Fruit fly (Drosophila melanogaster) whole organism, prepupa: Measurements from ENCODE around the gene btl.
A peak's percentile ranks its signal among the peaks of the same experiment; 100 is the strongest.

ENCODE experiments used
- CG10631 ChIP-seq: fragments of 200-800 bp; sonication (Bioruptor generic); optimal IDR thresholded peaks from 2 replicates; lab custom pipeline; 2016; ENCODE audit warnings: missing biosample characterization, missing genetic modification characterization
- CG10669 ChIP-seq: fragments of 200-800 bp; sonication (Bioruptor generic); optimal IDR thresholded peaks from 3 replicates; lab custom pipeline; 2018; ENCODE audit warnings: missing biosample characterization, mild to moderate bottlenecking, missing genetic modification characterization, moderate library complexity
- CG11294 ChIP-seq: fragments of 200-800 bp; sonication (Bioruptor generic); IDR thresholded peaks from 2 replicates; pipeline ENCODE4 v1.3.6; 2022; ENCODE audit warnings: missing biosample characterization, missing genetic modification characterization
- CG15336 ChIP-seq: fragments of 200-800 bp; sonication (Bioruptor generic); IDR thresholded peaks from 2 replicates; pipeline ENCODE4 v1.3.6; 2022; ENCODE audit warnings: missing biosample characterization, missing genetic modification characterization
- CG1621 ChIP-seq: fragments of 200-800 bp; sonication (Bioruptor generic); optimal IDR thresholded peaks from 3 replicates; lab custom pipeline; 2018; ENCODE audit warnings: missing biosample characterization, mild to moderate bottlenecking, missing genetic modification characterization
- CG16779 ChIP-seq: fragments of 200-800 bp; sonication (Bioruptor generic); optimal IDR thresholded peaks from 3 replicates; lab custom pipeline; 2017; ENCODE audit warnings: missing biosample characterization, mild to moderate bottlenecking, missing genetic modification characterization
- CG31627 ChIP-seq: fragments of 200-800 bp; sonication (Bioruptor generic); optimal IDR thresholded peaks from 3 replicates; lab custom pipeline; 2016; ENCODE audit warnings: missing biosample characterization, missing genetic modification characterization
- CG32006 ChIP-seq: fragments of 200-800 bp; sonication (Bioruptor generic); optimal IDR thresholded peaks from 3 replicates; lab custom pipeline; 2017; ENCODE audit warnings: missing biosample characterization, mild to moderate bottlenecking, missing genetic modification characterization
- CG3919 ChIP-seq: fragments of 200-800 bp; sonication (Bioruptor generic); optimal IDR thresholded peaks from 3 replicates; lab custom pipeline; 2016; ENCODE audit warnings: missing biosample characterization, missing genetic modification characterization
- CG4318 ChIP-seq: fragments of 200-800 bp; sonication (Bioruptor generic); optimal IDR thresholded peaks from 3 replicates; lab custom pipeline; 2017; ENCODE audit warnings: missing biosample characterization, mild to moderate bottlenecking, missing genetic modification characterization
- CG6163 ChIP-seq: fragments of 200-800 bp; sonication (Bioruptor generic); IDR thresholded peaks from 3 replicates; pipeline ENCODE4 v1.3.6; 2022; ENCODE audit warnings: missing biosample characterization, missing genetic modification characterization
- CG6276 ChIP-seq: fragments of 200-800 bp; sonication (Bioruptor generic); optimal IDR thresholded peaks from 2 replicates; lab custom pipeline; 2017; ENCODE audit warnings: missing biosample characterization, mild to moderate bottlenecking, missing genetic modification characterization
- CG6792 ChIP-seq: fragments of 200-800 bp; sonication (Bioruptor generic); optimal IDR thresholded peaks from 3 replicates; lab custom pipeline; 2016; ENCODE audit warnings: missing biosample characterization, missing genetic modification characterization
- CG6854 ChIP-seq: fragments of 200-800 bp; sonication (Bioruptor generic); optimal IDR thresholded peaks from 2 replicates; lab custom pipeline; 2017; ENCODE audit warnings: missing biosample characterization, mild to moderate bottlenecking, missing genetic modification characterization
- CG7368 ChIP-seq: fragments of 200-800 bp; sonication (Bioruptor generic); optimal IDR thresholded peaks from 3 replicates; lab custom pipeline; 2016; ENCODE audit warnings: missing biosample characterization, missing genetic modification characterization
- CG9139 ChIP-seq: fragments of 200-800 bp; sonication (Bioruptor generic); optimal IDR thresholded peaks from 3 replicates; lab custom pipeline; 2017; ENCODE audit warnings: missing biosample characterization, mild to moderate bottlenecking, missing genetic modification characterization
- Eip93F ChIP-seq: fragments of 200-800 bp; sonication (Bioruptor generic); optimal IDR thresholded peaks from 2 replicates; lab custom pipeline; 2016; ENCODE audit warnings: missing biosample characterization, mild to moderate bottlenecking, missing genetic modification characterization
- Ets21C ChIP-seq: fragments of 200-800 bp; sonication (Bioruptor generic); optimal IDR thresholded peaks from 3 replicates; lab custom pipeline; 2016; ENCODE audit warnings: missing biosample characterization, missing genetic modification characterization
- Ets96B ChIP-seq: fragments of 200-800 bp; optimal IDR thresholded peaks from 2 replicates; lab custom pipeline; 2019; ENCODE audit warnings: missing biosample characterization, mild to moderate bottlenecking, missing genetic modification characterization, moderate library complexity
- Hr39 ChIP-seq: fragments of 200-800 bp; sonication (Bioruptor generic); optimal IDR thresholded peaks from 2 replicates; lab custom pipeline; 2016; ENCODE audit warnings: missing biosample characterization, missing genetic modification characterization
- Met ChIP-seq: fragments of 200-800 bp; sonication (Bioruptor generic); optimal IDR thresholded peaks from 3 replicates; lab custom pipeline; 2016; ENCODE audit warnings: missing biosample characterization, missing genetic modification characterization
- achi ChIP-seq: fragments of 200-800 bp; sonication (Bioruptor generic); optimal IDR thresholded peaks from 3 replicates; lab custom pipeline; 2016; ENCODE audit warnings: missing biosample characterization, missing genetic modification characterization
- dsx ChIP-seq: fragments of 200-800 bp; optimal IDR thresholded peaks from 3 replicates; lab custom pipeline; 2019; ENCODE audit warnings: missing biosample characterization, mild to moderate bottlenecking, missing genetic modification characterization, moderate library complexity; ENCODE audit not compliant: poor library complexity, severe bottlenecking
- eg ChIP-seq: fragments of 200-800 bp; sonication (Bioruptor generic); IDR thresholded peaks from 3 replicates; pipeline ENCODE4 v1.3.6; 2022; ENCODE audit warnings: missing biosample characterization, missing genetic modification characterization
- fd85E ChIP-seq: fragments of 200-800 bp; sonication (Bioruptor generic); optimal IDR thresholded peaks from 3 replicates; lab custom pipeline; 2016; ENCODE audit warnings: missing biosample characterization, missing genetic modification characterization
- fkh ChIP-seq: fragments of 200-800 bp; sonication (Bioruptor generic); optimal IDR thresholded peaks from 3 replicates; lab custom pipeline; 2017; ENCODE audit warnings: missing biosample characterization, mild to moderate bottlenecking, missing genetic modification characterization, moderate library complexity
- net ChIP-seq: fragments of 200-800 bp; sonication (Bioruptor generic); optimal IDR thresholded peaks from 3 replicates; lab custom pipeline; 2016; ENCODE audit warnings: missing biosample characterization, missing genetic modification characterization
- pdm3 ChIP-seq: fragments of 200-800 bp; sonication (Bioruptor generic); optimal IDR thresholded peaks from 3 replicates; lab custom pipeline; 2016; ENCODE audit warnings: missing biosample characterization, missing genetic modification characterization
- svp ChIP-seq: fragments of 200-800 bp; sonication (Bioruptor generic); peaks from one replicate; lab custom pipeline; 2016; ENCODE audit warnings: missing biosample characterization, missing genetic modification characterization
- vri ChIP-seq: fragments of 200-800 bp; sonication (Bioruptor generic); optimal IDR thresholded peaks from 3 replicates; lab custom pipeline; 2016; ENCODE audit warnings: missing biosample characterization, mild to moderate bottlenecking, missing genetic modification characterization

The btl gene

DNA sequence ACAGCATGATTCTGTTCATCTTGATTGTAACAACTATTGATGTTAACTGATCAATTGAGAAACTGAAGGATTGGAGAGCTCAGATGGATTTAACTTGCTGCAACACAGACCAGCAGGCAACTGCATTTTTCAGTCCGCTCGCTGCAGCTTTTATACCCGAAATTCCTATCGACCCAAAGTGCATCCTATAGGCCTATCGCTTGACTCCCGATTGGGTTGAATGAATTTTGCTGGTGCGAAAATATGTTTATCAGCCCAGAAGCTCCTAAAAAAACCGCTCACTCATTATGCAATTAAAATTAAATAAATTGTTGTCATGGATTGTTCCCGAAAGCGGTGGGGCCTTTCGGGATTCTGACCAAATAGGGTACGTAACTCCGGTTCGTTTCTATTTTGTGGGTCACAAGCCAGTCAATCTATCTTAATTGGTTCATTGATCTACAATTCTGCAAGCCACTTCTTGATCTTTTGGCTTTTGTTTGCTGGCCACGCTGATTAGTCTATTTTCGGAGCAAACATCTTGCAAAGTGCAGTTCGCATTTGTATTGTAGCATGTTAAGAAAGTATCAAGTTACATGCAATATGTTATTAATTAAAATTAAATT lies 22.5 kb downstream of the btl start, which contains the start of gene Fbp1:
Fbp1 (minus strand) TSS at position 113 of the 605 bp plus-strand sequence.
- TF ChIP-seq svp (GFP tag; lab: Kevin White, UChicago) (peak; percentile 99), pdm3 (no peak)

- TF ChIP-seq svp (GFP tag; lab: Kevin White, UChicago) (peak; percentile 97), CG32006 (GFP tag; lab: Kevin White, UChicago) (no peak)
- TF ChIP-seq, all 60 proteins: peak for 1
These were observed 24.5 kb downstream of the btl start for dm6 chr3L:14100058-14100457.

DNA sequence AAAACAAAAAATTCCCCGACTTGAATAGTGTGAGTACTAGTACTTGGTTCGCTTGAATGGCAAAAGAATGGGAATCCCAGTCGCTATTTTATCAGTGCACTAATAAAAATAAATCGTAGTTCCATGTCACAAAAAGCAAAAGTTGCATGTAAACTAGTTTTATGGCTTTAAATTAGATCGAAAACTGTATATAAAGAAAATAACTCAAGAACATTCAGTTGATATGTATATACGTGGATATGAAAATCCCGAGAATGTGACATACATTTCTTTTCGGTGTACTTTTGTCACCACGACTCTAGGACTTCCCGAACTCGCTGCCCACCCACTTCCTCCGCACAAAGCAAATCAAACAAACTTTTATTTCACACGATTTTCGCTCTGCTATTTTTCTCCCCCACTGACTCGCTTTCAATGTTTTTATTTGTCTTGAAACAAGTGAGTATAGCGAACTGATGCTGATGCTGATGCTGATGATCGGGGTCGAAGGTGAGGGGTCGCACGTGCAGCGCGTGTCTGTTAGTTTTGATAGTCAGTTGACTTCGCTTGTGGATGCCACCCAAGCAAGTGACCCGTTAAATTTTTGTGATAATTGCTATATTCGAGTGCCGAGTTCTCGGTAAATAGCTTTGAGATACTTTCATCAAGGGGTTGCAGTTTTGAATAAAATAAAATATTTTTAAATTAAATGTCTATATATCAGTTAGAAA lies 26.0 kb downstream of the btl start:
- no peak for TF ChIP-seq Eip93F (GFP tag; lab: Kevin White, UChicago)
- TF ChIP-seq svp (GFP tag; lab: Kevin White, UChicago) = peak; percentile 58
- TF ChIP-seq CG9139 (GFP tag; lab: Kevin White, UChicago) = no peak
- TF ChIP-seq fd85E (GFP tag; lab: Kevin White, UChicago) = no peak
- TF ChIP-seq vri (GFP tag; lab: Kevin White, UChicago) = no peak
- no peak for TF ChIP-seq CG31627 (GFP tag; lab: Kevin White, UChicago)

dm6 chr3L:14104988-14105387 lies 29.4 kb downstream of the btl start:
- TF ChIP-seq fkh (GFP tag; lab: Kevin White, UChicago) (peak; percentile 40), Ets21C (no peak)

DNA sequence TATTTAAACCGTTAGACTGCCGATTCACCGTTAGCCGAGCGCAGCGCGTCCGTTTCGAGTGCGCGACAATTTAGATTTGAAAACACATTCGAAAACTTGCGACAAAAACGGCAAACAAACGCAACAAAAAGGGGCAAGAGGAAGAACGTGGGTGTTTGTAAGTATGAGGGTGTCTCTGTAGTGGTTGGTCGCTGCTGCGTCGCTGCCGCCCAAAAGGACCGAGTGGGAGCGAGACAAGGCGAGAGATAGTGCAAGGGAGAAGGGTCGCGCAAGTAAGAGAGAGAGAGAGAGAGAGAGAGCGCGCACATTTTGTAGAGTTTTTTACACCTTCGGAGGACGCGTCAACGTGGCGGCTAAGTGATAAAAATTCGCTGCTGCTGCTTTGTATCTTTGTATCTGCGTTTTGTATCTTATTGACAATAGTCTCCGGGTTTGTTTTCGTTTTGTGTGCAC lies 32.5 kb downstream of the btl start, which contains the start of gene Sox21a:
Sox21a (minus strand) TSS at position 51 of the 453 bp plus-strand sequence.
- TF ChIP-seq CG16779 (tag; lab: Kevin White, UChicago) (no peak), CG6163 (GFP tag; lab: Robert Waterston, UW) (no peak), CG15336 (no peak), CG6792 (GFP tag; lab: Kevin White, UChicago) (no peak), CG10669 (GFP tag; lab: Kevin White, UChicago) (no peak), CG11294 (GFP tag; lab: Robert Waterston, UW) (no peak), CG3919 (GFP tag; lab: Kevin White, UChicago) (no peak), net (GFP tag; lab: Kevin White, UChicago) (no peak), Hr39 (GFP tag; lab: Kevin White, UChicago) (no peak), svp (GFP tag; lab: Kevin White, UChicago) (no peak), achi (GFP tag; lab: Kevin White, UChicago) (no peak), CG6276 (GFP tag; lab: Kevin White, UChicago) (no peak), CG4318 (no peak), vri (GFP tag; lab: Kevin White, UChicago) (no peak), eg (GFP tag; lab: Robert Waterston, UW) (no peak), Ets96B (tag; lab: Kevin White, UChicago) (no peak), Met (GFP tag; lab: Kevin White, UChicago) (no peak), CG6854 (GFP tag; lab: Kevin White, UChicago) (no peak), Eip93F (GFP tag; lab: Kevin White, UChicago) (no peak)

DNA sequence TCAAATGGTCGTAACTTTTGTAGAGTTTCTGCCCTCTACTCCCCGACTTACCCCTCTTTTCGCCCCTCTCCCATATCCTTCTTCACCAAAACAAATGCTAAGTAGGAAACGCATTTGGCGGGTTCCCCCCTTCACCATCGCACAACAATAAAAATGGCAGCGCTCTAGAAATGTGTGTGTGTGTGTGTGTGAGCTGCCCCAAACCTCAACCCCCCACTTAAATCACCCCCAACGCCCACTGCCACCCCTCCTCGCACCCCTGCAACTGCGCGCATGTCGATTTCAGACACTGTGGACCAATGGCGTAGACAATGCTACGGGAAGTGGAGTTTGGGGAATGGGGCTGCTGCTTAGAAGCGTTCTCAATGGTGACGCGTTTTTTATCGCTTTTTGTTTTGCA lies 34.3 kb downstream of the btl start:
- no peak for TF ChIP-seq CG6276 (GFP tag; lab: Kevin White, UChicago)
- no peak for TF ChIP-seq Ets21C
- no peak for TF ChIP-seq CG1621
- no peak for TF ChIP-seq CG10631
- TF ChIP-seq CG7368 (GFP tag; lab: Kevin White, UChicago) = peak; percentile 50
- no peak for TF ChIP-seq dsx (GFP tag; lab: Kevin White, UChicago)
